Worm (Caenorhabditis elegans) whole organism, young adult: ENCODE measurements around the gene F46B3.8.

ENCODE experiments used
- F55B11.4 ChIP-seq: sonication (generic microtip); optimal IDR thresholded peaks from 2 replicates; lab custom pipeline; 2016; ENCODE audit warnings: missing compliant biosample characterization, missing genetic modification characterization, borderline replicate concordance; ENCODE audit not compliant: insufficient read depth
- ama-1 ChIP-seq, 3 experiments: fragments of 150-350 bp in 1 of 3; sonication (generic microtip) in 2 of 3; optimal IDR thresholded peaks; 2 replicates each; lab custom pipeline; 2014 to 2018; ENCODE audit warnings: missing biosample characterization in 2 of 3, missing genetic modification characterization in 2 of 3, missing genetic modification reagents in 2 of 3
- attf-5 ChIP-seq: fragments of 200-800 bp; sonication (Bioruptor generic); optimal IDR thresholded peaks from 2 replicates; lab custom pipeline; 2018; ENCODE audit warnings: mild to moderate bottlenecking, missing genetic modification characterization, missing compliant biosample characterization
- ceh-40 ChIP-seq: fragments of 200-800 bp; sonication (Bioruptor generic); IDR thresholded peaks from 2 replicates; pipeline ENCODE4 v1.3.6; 2022; ENCODE audit warnings: missing genetic modification characterization, missing compliant biosample characterization
- efl-1 ChIP-seq: fragments of 150-350 bp; optimal IDR thresholded peaks from 2 replicates; lab custom pipeline; 2014; ENCODE audit warnings: missing biosample characterization, missing genetic modification reagents, missing genetic modification characterization
- hlh-26 ChIP-seq: fragments of 200-800 bp; sonication (Bioruptor generic); conservative IDR thresholded peaks from 2 replicates; pipeline ENCODE4 v1.3.6; 2022; ENCODE audit warnings: missing genetic modification reagents, missing genetic modification characterization, missing compliant biosample characterization
- lin-40 ChIP-seq: sonication (generic microtip); optimal IDR thresholded peaks from 2 replicates; lab custom pipeline; 2016; ENCODE audit warnings: missing genetic modification characterization, mild to moderate bottlenecking, missing compliant biosample characterization, missing genotype, missing genetic modification reagents
- snpc-4 ChIP-seq, 5 experiments: fragments of 150-350 bp in 1 of 5; sonication (generic microtip) in 4 of 5; optimal IDR thresholded peaks; 2 replicates each; lab custom pipeline; 2014 to 2018; ENCODE audit warnings: missing genetic modification characterization in 5 of 5, missing biosample characterization in 3 of 5, antibody characterized with exemption in 2 of 5, mild to moderate bottlenecking in 2 of 5, missing compliant biosample characterization in 2 of 5, missing genotype in 2 of 5, moderate library complexity in 2 of 5, missing genetic modification reagents in 1 of 5

DNA sequence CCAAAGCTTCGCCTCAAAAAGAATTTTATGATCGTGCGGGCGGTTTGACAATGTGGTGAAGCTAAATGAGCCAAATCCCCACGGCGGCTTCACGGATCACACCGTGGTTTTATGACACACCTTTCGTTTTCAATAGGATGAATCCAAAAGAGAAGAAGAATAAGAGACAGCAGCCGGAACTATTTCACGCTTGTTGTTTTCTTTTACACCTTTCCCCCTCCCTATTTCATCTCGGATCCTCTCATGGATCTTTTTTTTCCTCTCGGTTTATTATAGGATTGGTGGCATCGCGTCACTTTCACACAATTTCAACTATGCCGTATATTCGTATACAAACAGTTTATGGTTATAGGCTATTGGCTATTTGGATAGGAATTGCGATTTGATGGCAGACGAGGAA lies 40.8 kb upstream of the F46B3.8 start:
- TF ChIP-seq ceh-40 (GFP tag; lab: Robert Waterston, UW) (no peak), snpc-4 (GFP tag; optimal IDR thresholded peaks at IDR 0.05; lab: Kevin White, UChicago) (no peak), snpc-4 (tag; optimal IDR thresholded peaks at IDR 0.05; lab: Kevin White, UChicago) (no peak), hlh-26 (GFP tag; lab: Robert Waterston, UW) (no peak), attf-5 (no peak), lin-40 (tag; lab: Kevin White, UChicago) (no peak), efl-1 (GFP tag; lab: Kevin White, UChicago) (no peak), F55B11.4 (tag; lab: Kevin White, UChicago) (no peak), ama-1 (optimal IDR thresholded peaks at IDR 0.05; lab: Kevin White, UChicago) (no peak), ama-1 (GFP tag; optimal IDR thresholded peaks at IDR 0.05; lab: Kevin White, UChicago) (no peak)
